Fruit fly (Drosophila melanogaster): ENCODE data around the gene Idh.

The Idh gene

dm6 chr3L:8306880-8307279, 53.8 kb downstream of the Idh start, which contains the start of gene Gr66a:
Gene Gr66a (minus strand): TSS chr3L:8306980.
- TF ChIP-seq Dif (GFP tag; optimal IDR thresholded peaks at IDR 0.05; ENCODE audit: partially characterized antibody) (no peak), brk (GFP tag; optimal IDR thresholded peaks at IDR 0.05) (no peak), Dfd (GFP tag; optimal IDR thresholded peaks at IDR 0.05) (no peak), fru (GFP tag; optimal IDR thresholded peaks at IDR 0.05) (no peak), Myc (optimal IDR thresholded peaks at IDR 0.05) (no peak), ey (GFP tag; optimal IDR thresholded peaks at IDR 0.05) (no peak), sage (GFP tag; optimal IDR thresholded peaks at IDR 0.05) (no peak), CG9705 (GFP tag; optimal IDR thresholded peaks at IDR 0.05) (no peak), psq (GFP tag; optimal IDR thresholded peaks at IDR 0.05) (no peak), GATAd (GFP tag; optimal IDR thresholded peaks at IDR 0.05) (no peak), jim (GFP tag; optimal IDR thresholded peaks at IDR 0.05) (no peak), tai (GFP tag; optimal IDR thresholded peaks at IDR 0.05) (no peak)
